Fruit fly (Drosophila melanogaster) whole organism, embryonic: Measurements from ENCODE around the gene AstA-R1.
A peak's percentile ranks its signal among the peaks of the same experiment; 100 is the strongest.

Source experiments
- ATbp ChIP-seq: fragments of 200-800 bp; sonication (Bioruptor generic); optimal IDR thresholded peaks from 2 replicates; lab custom pipeline; 2017; ENCODE audit warnings: missing biosample characterization, mild to moderate bottlenecking, missing genetic modification characterization, missing genetic modification reagents
- CG1024 ChIP-seq: fragments of 200-800 bp; sonication (Bioruptor generic); IDR thresholded peaks from 2 replicates; pipeline ENCODE4 v1.3.6; 2022; ENCODE audit warnings: missing biosample characterization, missing genetic modification characterization
- CG10959 ChIP-seq: fragments of 200-800 bp; sonication (Bioruptor generic); IDR thresholded peaks from 2 replicates; pipeline ENCODE4 v1.3.6; 2022; ENCODE audit warnings: missing biosample characterization, missing genetic modification characterization
- CG11085 ChIP-seq: fragments of 200-800 bp; sonication (Bioruptor generic); IDR thresholded peaks from 2 replicates; pipeline ENCODE4 v1.3.6; 2022; ENCODE audit warnings: missing biosample characterization, missing genetic modification characterization
- CG11456 ChIP-seq: fragments of 200-800 bp; sonication (Bioruptor generic); IDR thresholded peaks from 3 replicates; pipeline ENCODE4 v1.3.6; 2022; ENCODE audit warnings: missing biosample characterization, missing genetic modification characterization
- CG11695 ChIP-seq: fragments of 200-800 bp; sonication (Bioruptor generic); IDR thresholded peaks from 3 replicates; pipeline ENCODE4 v1.3.6; 2022; ENCODE audit warnings: missing biosample characterization, missing genetic modification characterization
- CG12744 ChIP-seq: fragments of 200-800 bp; sonication (Bioruptor generic); optimal IDR thresholded peaks from 2 replicates; lab custom pipeline; 2016; ENCODE audit warnings: missing biosample characterization, missing genetic modification characterization
- CG13296 ChIP-seq: fragments of 200-800 bp; sonication (Bioruptor generic); optimal IDR thresholded peaks from 3 replicates; lab custom pipeline; 2018; ENCODE audit warnings: missing biosample characterization, mild to moderate bottlenecking, missing genetic modification characterization
- CG1529 ChIP-seq: fragments of 200-800 bp; sonication (Bioruptor generic); optimal IDR thresholded peaks from 3 replicates; lab custom pipeline; 2018; ENCODE audit warnings: missing biosample characterization, missing genetic modification characterization
- CG1603 ChIP-seq: fragments of 200-800 bp; sonication (Bioruptor generic); optimal IDR thresholded peaks from 2 replicates; lab custom pipeline; 2019; ENCODE audit warnings: missing biosample characterization, mild to moderate bottlenecking, missing genetic modification characterization, moderate library complexity
- CG1647 ChIP-seq: fragments of 200-800 bp; sonication (Bioruptor generic); optimal IDR thresholded peaks from 3 replicates; lab custom pipeline; 2016; ENCODE audit warnings: missing biosample characterization, missing genetic modification characterization
- CG17385 ChIP-seq: fragments of 200-800 bp; sonication (Bioruptor generic); optimal IDR thresholded peaks from 3 replicates; lab custom pipeline; 2018; ENCODE audit warnings: missing biosample characterization, mild to moderate bottlenecking, missing genetic modification characterization
- CG1832 ChIP-seq: fragments of 200-800 bp; sonication (Bioruptor generic); optimal IDR thresholded peaks from 2 replicates; lab custom pipeline; 2017; ENCODE audit warnings: missing biosample characterization, mild to moderate bottlenecking, missing genetic modification characterization, inconsistent platforms
- CG18619 ChIP-seq: fragments of 200-800 bp; sonication (Bioruptor generic); optimal IDR thresholded peaks from 3 replicates; lab custom pipeline; 2017; ENCODE audit warnings: missing biosample characterization, mild to moderate bottlenecking, missing genetic modification characterization
- CG31365 ChIP-seq: fragments of 200-800 bp; sonication (Bioruptor generic); optimal IDR thresholded peaks from 2 replicates; lab custom pipeline; 2018; ENCODE audit warnings: missing biosample characterization, mild to moderate bottlenecking, missing genetic modification characterization
- CG3281 ChIP-seq: fragments of 200-800 bp; sonication (Bioruptor generic); optimal IDR thresholded peaks from 3 replicates; lab custom pipeline; 2017; ENCODE audit warnings: missing biosample characterization, mild to moderate bottlenecking, missing genetic modification characterization
- CG4282 ChIP-seq: fragments of 200-800 bp; sonication (Bioruptor generic); optimal IDR thresholded peaks from 2 replicates; lab custom pipeline; 2016; ENCODE audit warnings: missing biosample characterization, missing genetic modification characterization
- CG8089 ChIP-seq: fragments of 200-800 bp; sonication (Bioruptor generic); optimal IDR thresholded peaks from 3 replicates; lab custom pipeline; 2016; ENCODE audit warnings: missing biosample characterization, missing genetic modification characterization
- D ChIP-seq, 2 experiments: fragments of 200-800 bp in 1 of 2; fragments of >200 bp in 1 of 2; sonication (Bioruptor generic) in 1 of 2; optimal IDR thresholded peaks; 2 replicates in 1 of 2; 3 replicates in 1 of 2; lab custom pipeline; 2017; ENCODE audit warnings: mild to moderate bottlenecking in 1 of 2, missing biosample characterization in 1 of 2, missing genetic modification characterization in 1 of 2, missing genetic modification reagents in 1 of 2
- Doc2 ChIP-seq: fragments of 200-800 bp; sonication (Bioruptor generic); IDR thresholded peaks from 2 replicates; pipeline ENCODE4 v1.3.6; 2022; ENCODE audit warnings: missing biosample characterization, missing genetic modification characterization
- Ets65A ChIP-seq: fragments of 200-800 bp; sonication (Bioruptor generic); peaks from one replicate; lab custom pipeline; 2016; ENCODE audit warnings: missing biosample characterization, missing genetic modification characterization
- H2.0 ChIP-seq: fragments of 200-800 bp; sonication (Bioruptor generic); IDR thresholded peaks from 2 replicates; pipeline ENCODE4 v1.3.6; 2022; ENCODE audit warnings: missing biosample characterization, missing genetic modification characterization
- HLH54F ChIP-seq: fragments of 200-800 bp; sonication (Bioruptor generic); optimal IDR thresholded peaks from 3 replicates; lab custom pipeline; 2016; ENCODE audit warnings: missing biosample characterization, missing genetic modification characterization
- Hr3 ChIP-seq: fragments of 200-800 bp; sonication (Bioruptor generic); optimal IDR thresholded peaks from 3 replicates; lab custom pipeline; 2016; ENCODE audit warnings: missing biosample characterization, missing genetic modification characterization
- Med ChIP-seq: fragments of 200-800 bp; sonication (Bioruptor generic); peaks from one replicate; lab custom pipeline; 2016; ENCODE audit warnings: missing biosample characterization, missing genetic modification characterization, mild to moderate bottlenecking, inconsistent platforms, moderate library complexity
- Oaz ChIP-seq: fragments of 200-800 bp; sonication (Bioruptor generic); IDR thresholded peaks from 2 replicates; pipeline ENCODE4 v1.3.6; 2022; ENCODE audit warnings: missing biosample characterization, missing genetic modification characterization
- Ravus ChIP-seq: fragments of 200-800 bp; sonication (Bioruptor generic); IDR thresholded peaks from 2 replicates; pipeline ENCODE4 v1.3.6; 2022; ENCODE audit warnings: missing biosample characterization, missing genetic modification characterization
- Stat92E ChIP-seq, 3 experiments: fragments of >200 bp in 2 of 3; fragments of 200-800 bp in 1 of 3; sonication (Bioruptor generic) in 1 of 3; optimal IDR thresholded peaks; 2 replicates each; lab custom pipeline; 2017 to 2019; ENCODE audit warnings: missing biosample characterization in 3 of 3, missing genetic modification characterization in 3 of 3, mild to moderate bottlenecking in 1 of 3, moderate library complexity in 1 of 3
- Xbp1 ChIP-seq: fragments of 200-800 bp; sonication (Bioruptor generic); optimal IDR thresholded peaks from 3 replicates; lab custom pipeline; 2016; ENCODE audit warnings: missing biosample characterization, mild to moderate bottlenecking, missing genetic modification characterization
- az2 ChIP-seq: fragments of 200-800 bp; sonication (Bioruptor generic); optimal IDR thresholded peaks from 3 replicates; lab custom pipeline; 2016; ENCODE audit warnings: missing biosample characterization, missing genetic modification characterization
- btn ChIP-seq: fragments of 200-800 bp; sonication (Bioruptor generic); optimal IDR thresholded peaks from 2 replicates; lab custom pipeline; 2016; ENCODE audit warnings: missing biosample characterization, missing genetic modification characterization
- chn ChIP-seq: fragments of 200-800 bp; sonication (Bioruptor generic); optimal IDR thresholded peaks from 2 replicates; lab custom pipeline; 2016; ENCODE audit warnings: missing biosample characterization, missing genetic modification characterization
- dimm ChIP-seq: fragments of 200-800 bp; sonication (Bioruptor generic); IDR thresholded peaks from 2 replicates; pipeline ENCODE4 v1.3.6; 2022; ENCODE audit warnings: missing biosample characterization, missing genetic modification characterization
- esg ChIP-seq: fragments of 200-800 bp; sonication (Bioruptor generic); conservative IDR thresholded peaks from 2 replicates; pipeline ENCODE4 v1.3.6; 2022; ENCODE audit warnings: missing biosample characterization, missing genetic modification characterization
- fd3F ChIP-seq: fragments of 200-800 bp; sonication (Bioruptor generic); optimal IDR thresholded peaks from 2 replicates; lab custom pipeline; 2018; ENCODE audit warnings: missing biosample characterization, mild to moderate bottlenecking, missing genetic modification characterization, moderate library complexity
- fd64A ChIP-seq: fragments of 200-800 bp; sonication (Bioruptor generic); optimal IDR thresholded peaks from 3 replicates; lab custom pipeline; 2018; ENCODE audit warnings: missing biosample characterization, mild to moderate bottlenecking, missing genetic modification characterization
- fru ChIP-seq: fragments of >200 bp; optimal IDR thresholded peaks from 2 replicates; lab custom pipeline; 2017
- kah ChIP-seq: fragments of 200-800 bp; sonication (Bioruptor generic); optimal IDR thresholded peaks from 2 replicates; lab custom pipeline; 2018; ENCODE audit warnings: missing biosample characterization, mild to moderate bottlenecking, missing genetic modification characterization
- lmd ChIP-seq: fragments of 200-800 bp; sonication (Bioruptor generic); IDR thresholded peaks from 2 replicates; pipeline ENCODE4 v1.3.6; 2022; ENCODE audit warnings: missing biosample characterization, missing genetic modification characterization
- nerfin-1 ChIP-seq: fragments of 200-800 bp; sonication (Bioruptor generic); optimal IDR thresholded peaks from 3 replicates; lab custom pipeline; 2019; ENCODE audit warnings: missing biosample characterization, mild to moderate bottlenecking, missing genetic modification characterization, moderate library complexity
- p53 ChIP-seq: fragments of 200-800 bp; sonication (Bioruptor generic); optimal IDR thresholded peaks from 2 replicates; lab custom pipeline; 2016; ENCODE audit warnings: missing biosample characterization, missing genetic modification characterization
- pnt ChIP-seq: fragments of 200-800 bp; sonication (Bioruptor generic); optimal IDR thresholded peaks from 3 replicates; lab custom pipeline; 2016; ENCODE audit warnings: missing biosample characterization, missing genetic modification characterization
- slp2 ChIP-seq: fragments of 200-800 bp; sonication (Bioruptor generic); optimal IDR thresholded peaks from 2 replicates; lab custom pipeline; 2016; ENCODE audit warnings: missing biosample characterization, missing genetic modification characterization
- sob ChIP-seq: fragments of 200-800 bp; sonication (Bioruptor generic); IDR thresholded peaks from 2 replicates; pipeline ENCODE4 v1.3.6; 2022; ENCODE audit warnings: missing biosample characterization, missing genetic modification characterization
- sug ChIP-seq: fragments of 200-800 bp; optimal IDR thresholded peaks from 2 replicates; lab custom pipeline; 2019; ENCODE audit warnings: missing biosample characterization, mild to moderate bottlenecking, missing genetic modification characterization, moderate library complexity
- unpg ChIP-seq: fragments of 200-800 bp; sonication (Bioruptor generic); optimal IDR thresholded peaks from 3 replicates; lab custom pipeline; 2018; ENCODE audit warnings: missing biosample characterization, mild to moderate bottlenecking, missing genetic modification characterization, moderate library complexity
- usp ChIP-seq: fragments of >200 bp; optimal IDR thresholded peaks from 2 replicates; lab custom pipeline; 2017; ENCODE audit warnings: missing biosample characterization, missing genetic modification characterization
- vnd ChIP-seq: fragments of 200-800 bp; sonication (Bioruptor generic); IDR thresholded peaks from 3 replicates; pipeline ENCODE4 v1.3.6; 2022; ENCODE audit warnings: missing biosample characterization, missing genetic modification characterization; ENCODE audit not compliant: partially characterized antibody
- vvl ChIP-seq: fragments of 200-800 bp; sonication (Bioruptor generic); IDR thresholded peaks from 2 replicates; pipeline ENCODE4 v1.3.6; 2022; ENCODE audit warnings: missing biosample characterization, missing genetic modification characterization
- zen2 ChIP-seq: fragments of 200-800 bp; sonication (Bioruptor generic); IDR thresholded peaks from 3 replicates; pipeline ENCODE4 v1.3.6; 2022; ENCODE audit warnings: missing biosample characterization, missing genetic modification characterization; ENCODE audit not compliant: partially characterized antibody
- zfh1 ChIP-seq: fragments of 200-800 bp; sonication (Bioruptor generic); IDR thresholded peaks from 3 replicates; pipeline ENCODE4 v1.3.6; 2022; ENCODE audit warnings: missing biosample characterization, missing genetic modification characterization

AstA-R1 gene

dm6 chrX:3687837-3688375, 113.6 kb downstream of the AstA-R1 start (continued):
- peak; percentile 62 for TF ChIP-seq pnt (GFP tag; lab: Kevin White, UChicago)
- TF ChIP-seq CG1647 = peak; percentile 55
- no peak for TF ChIP-seq fru (lab: Kevin White, UChicago)
- no peak for TF ChIP-seq CG13296 (GFP tag; lab: Kevin White, UChicago)
- TF ChIP-seq CG11456 (GFP tag; lab: Robert Waterston, UW) = no peak
- peak; percentile 58 for TF ChIP-seq ATbp (GFP tag; lab: Kevin White, UChicago)
- peak; percentile 32; the same call in 1 of the 2 replicates for TF ChIP-seq CG1024 (GFP tag; lab: Robert Waterston, UW)
- TF ChIP-seq Doc2 (GFP tag; lab: Robert Waterston, UW) = no peak
- TF ChIP-seq fd3F (GFP tag; lab: Kevin White, UChicago) = no peak
- no peak for TF ChIP-seq dimm (GFP tag; lab: Robert Waterston, UW)
- peak; percentile 30 for TF ChIP-seq btn (GFP tag; lab: Kevin White, UChicago)
- no peak for TF ChIP-seq CG31365
- peak; percentile 86 for TF ChIP-seq vvl (GFP tag; lab: Robert Waterston, UW)
- TF ChIP-seq CG17385 (GFP tag; lab: Kevin White, UChicago) = peak; percentile 25
- peak; percentile 91 for TF ChIP-seq Med (GFP tag; lab: Kevin White, UChicago)
- TF ChIP-seq Ets65A (GFP tag; lab: Kevin White, UChicago) = peak; percentile 81
- TF ChIP-seq CG1832 = no peak
- TF ChIP-seq Oaz = no peak
- TF ChIP-seq fd64A (GFP tag; lab: Kevin White, UChicago) = no peak
- TF ChIP-seq D (optimal IDR thresholded peaks at IDR 0.05; lab: Kevin White, UChicago) = no peak
- peak; percentile 20 for TF ChIP-seq D (GFP tag; optimal IDR thresholded peaks at IDR 0.05; lab: Kevin White, UChicago)
- peak; percentile 33 for TF ChIP-seq CG18619 (GFP tag; lab: Kevin White, UChicago)
- peak; percentile 50 for TF ChIP-seq CG3281
- no peak for TF ChIP-seq Stat92E (GFP tag; optimal IDR thresholded peaks at IDR 0.05; lab: Kevin White, UChicago)
- 0 out of 2 replicates have a peak, but pooled peaks have one; percentile 37 for TF ChIP-seq CG10959 (GFP tag; lab: Robert Waterston, UW)
- peak; percentile 89 for TF ChIP-seq CG1603 (tag; lab: Kevin White, UChicago)
- peak; percentile 68 for TF ChIP-seq az2
- TF ChIP-seq CG12744 (GFP tag; lab: Kevin White, UChicago) = no peak
- TF ChIP-seq CG4282 (GFP tag; lab: Kevin White, UChicago) = no peak
- no peak for TF ChIP-seq CG11085 (GFP tag; lab: Robert Waterston, UW)
- TF ChIP-seq H2.0 (GFP tag; lab: Robert Waterston, UW) = peak; percentile 73
- TF ChIP-seq sug (tag; lab: Kevin White, UChicago) = no peak
- no peak for TF ChIP-seq usp (GFP tag; lab: Kevin White, UChicago)
- no peak for TF ChIP-seq kah (GFP tag; lab: Kevin White, UChicago)
- peak; percentile 6 for TF ChIP-seq Hr3 (GFP tag; lab: Kevin White, UChicago)
- peak; percentile 78; the same call in 2 of the 3 replicates for TF ChIP-seq zfh1 (GFP tag; lab: Robert Waterston, UW)
- TF ChIP-seq Xbp1 (GFP tag; lab: Kevin White, UChicago) = peak; percentile 75
- TF ChIP-seq esg (GFP tag; lab: Robert Waterston, UW) = peak; percentile 51
- TF ChIP-seq vnd (GFP tag; lab: Robert Waterston, UW) = no peak
- TF ChIP-seq unpg = peak; percentile 70
- no peak for TF ChIP-seq p53 (GFP tag; lab: Kevin White, UChicago)
- peak; percentile 51; the same call in 1 of the 2 replicates for TF ChIP-seq sob (GFP tag; lab: Robert Waterston, UW)
- peak; percentile 54 for TF ChIP-seq slp2 (GFP tag; lab: Kevin White, UChicago)
- TF ChIP-seq CG1529 (GFP tag; lab: Kevin White, UChicago) = peak; percentile 57
- peak; percentile 59 for TF ChIP-seq lmd (GFP tag; lab: Robert Waterston, UW)
- peak; percentile 59 for TF ChIP-seq chn (GFP tag; lab: Kevin White, UChicago)
- TF ChIP-seq zen2 (GFP tag; lab: Robert Waterston, UW) = no peak
- TF ChIP-seq CG11695 (GFP tag; lab: Robert Waterston, UW) = peak; percentile 53; the same call in 1 of the 3 replicates
- peak; percentile 44 for TF ChIP-seq HLH54F (GFP tag; lab: Kevin White, UChicago)
- peak; percentile 71 for TF ChIP-seq nerfin-1 (tag; lab: Kevin White, UChicago)
- TF ChIP-seq Ravus (GFP tag; lab: Robert Waterston, UW) = no peak
- TF ChIP-seq CG8089 (GFP tag; lab: Kevin White, UChicago) = peak; percentile 42
